Worm (Caenorhabditis elegans): ENCODE data around the gene exos-9.

The exos-9 gene

DNA sequence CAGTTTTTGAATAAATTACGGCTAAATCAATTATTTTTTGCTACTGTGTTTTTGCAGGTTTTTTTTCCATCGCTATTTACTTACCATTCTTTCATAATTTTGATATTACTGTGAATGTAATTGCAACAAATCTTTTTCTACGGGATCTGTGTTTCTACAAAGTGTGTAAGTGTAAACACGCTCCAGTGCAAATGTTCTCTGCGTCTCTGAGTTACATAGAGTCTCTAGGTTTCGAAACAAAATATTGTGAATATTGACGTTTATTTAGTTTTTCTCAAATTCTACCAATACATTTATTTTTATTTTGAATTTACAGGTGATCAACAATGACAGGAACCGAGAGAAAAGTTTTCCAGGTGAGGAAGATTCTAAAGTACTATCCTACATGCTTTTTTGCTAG is 13.9 kb downstream of the exos-9 start, which contains the start of gene yju-2 (continued):
- TF ChIP-seq Y55F3AM.14 (GFP tag; optimal IDR thresholded peaks at IDR 0.05) (no peak), fos-1 (tag; optimal IDR thresholded peaks at IDR 0.05) (peak; percentile 32), nhr-77 (tag; optimal IDR thresholded peaks at IDR 0.05) (no peak), sma-9 (GFP tag; optimal IDR thresholded peaks at IDR 0.05) (peak; percentile 49), sma-9 (tag; optimal IDR thresholded peaks at IDR 0.05) (no peak), nhr-21 (tag; optimal IDR thresholded peaks at IDR 0.05) (peak; percentile 32), C34F6.9 (tag; optimal IDR thresholded peaks at IDR 0.05) (peak; percentile 92), nhr-6 (tag; optimal IDR thresholded peaks at IDR 0.05) (no peak), nhr-11 (tag; optimal IDR thresholded peaks at IDR 0.05) (no peak)

ce11 chrIII:7181822-7182221 is 16.1 kb downstream of the exos-9 start, which contains the start of gene epg-4:
epg-4 (plus strand) TSS chrIII:7182167.
- TF ChIP-seq C34F6.9 (tag; optimal IDR thresholded peaks at IDR 0.05) (peak; percentile 76), nhr-129 (tag; optimal IDR thresholded peaks at IDR 0.05) (peak; percentile 78), unc-55 (GFP tag; optimal IDR thresholded peaks at IDR 0.05) (peak; percentile 57), nhr-77 (tag; optimal IDR thresholded peaks at IDR 0.05) (no peak), lsy-2 (tag; optimal IDR thresholded peaks at IDR 0.05) (peak in 1 of 2 experiments; percentile 57), nhr-10 (tag; optimal IDR thresholded peaks at IDR 0.05) (no peak), sma-9 (GFP tag; optimal IDR thresholded peaks at IDR 0.05) (no peak), sma-9 (tag; optimal IDR thresholded peaks at IDR 0.05) (no peak), crh-2 (tag; optimal IDR thresholded peaks at IDR 0.05) (peak; percentile 21), nhr-6 (tag; optimal IDR thresholded peaks at IDR 0.05) (no peak), fos-1 (tag; optimal IDR thresholded peaks at IDR 0.05) (peak; percentile 48)

ce11 chrIII:7180613-7181012 is 17.3 kb downstream of the exos-9 start, which contains the start of gene ndab-2:
ndab-2 (plus strand) TSS chrIII:7180752.
- no peak for TF ChIP-seq peb-1 (tag; optimal IDR thresholded peaks at IDR 0.05)
- no peak for TF ChIP-seq ama-1 (optimal IDR thresholded peaks at IDR 0.05)
- TF ChIP-seq lin-11 (tag; optimal IDR thresholded peaks at IDR 0.05), result no peak
- no peak for TF ChIP-seq nhr-12 (tag; optimal IDR thresholded peaks at IDR 0.05)
- peak; percentile 12 for TF ChIP-seq ztf-4 (tag; optimal IDR thresholded peaks at IDR 0.05)
- no peak for TF ChIP-seq nhr-23 (tag; optimal IDR thresholded peaks at IDR 0.05)
- no peak for TF ChIP-seq dmd-4 (tag; optimal IDR thresholded peaks at IDR 0.05)
- TF ChIP-seq unc-62 (GFP tag; optimal IDR thresholded peaks at IDR 0.05), result no peak

- TF ChIP-seq ztf-1 (GFP tag; conservative IDR thresholded peaks at IDR 0.05) (no peak), nhr-11 (tag; optimal IDR thresholded peaks at IDR 0.05) (no peak), lin-13 (GFP tag; optimal IDR thresholded peaks at IDR 0.05) (peak; percentile 91), ceh-16 (tag; optimal IDR thresholded peaks at IDR 0.05) (peak; percentile 74), R02D3.7 (tag; optimal IDR thresholded peaks at IDR 0.05) (peak; percentile 44), snpc-4 (tag; optimal IDR thresholded peaks at IDR 0.05) (peak; percentile 74), lsy-2 (tag; optimal IDR thresholded peaks at IDR 0.05) (peak; percentile 83 to 96), egl-27 (tag; optimal IDR thresholded peaks at IDR 0.05) (peak; percentile 91), C34F6.9 (tag; optimal IDR thresholded peaks at IDR 0.05) (peak; percentile 95), F13H6.1 (tag; optimal IDR thresholded peaks at IDR 0.05) (peak; percentile 83), aly-2 (tag; optimal IDR thresholded peaks at IDR 0.05) (no peak), unc-55 (GFP tag; optimal IDR thresholded peaks at IDR 0.05) (peak; percentile 93), sma-3 (GFP tag; optimal IDR thresholded peaks at IDR 0.05) (peak; percentile 90), unc-39 (tag; optimal IDR thresholded peaks at IDR 0.05) (no peak), mab-5 (tag; optimal IDR thresholded peaks at IDR 0.05) (peak; percentile 74), ZK546.5 (tag; optimal IDR thresholded peaks at IDR 0.05) (peak; percentile 87), nhr-6 (tag; optimal IDR thresholded peaks at IDR 0.05) (peak; percentile 91), lin-11 (tag; optimal IDR thresholded peaks at IDR 0.05) (peak; percentile 79), fos-1 (tag; optimal IDR thresholded peaks at IDR 0.05) (peak; percentile 71), gmeb-1 (tag; optimal IDR thresholded peaks at IDR 0.05) (peak; percentile 88), ztf-4 (tag; optimal IDR thresholded peaks at IDR 0.05) (peak; percentile 80), ama-1 (optimal IDR thresholded peaks at IDR 0.05) (peak; percentile 87), ceh-82 (tag; optimal IDR thresholded peaks at IDR 0.05) (peak; percentile 23), nhr-12 (tag; optimal IDR thresholded peaks at IDR 0.05) (no peak), nhr-77 (tag; optimal IDR thresholded peaks at IDR 0.05) (peak; percentile 23), alr-1 (tag; optimal IDR thresholded peaks at IDR 0.05) (no peak), nhr-21 (tag; optimal IDR thresholded peaks at IDR 0.05) (peak; percentile 91), unc-62 (GFP tag; optimal IDR thresholded peaks at IDR 0.05) (no peak), elt-1 (tag; optimal IDR thresholded peaks at IDR 0.05) (no peak), nhr-25 (tag; optimal IDR thresholded peaks at IDR 0.05) (peak; percentile 93), blmp-1 (tag; optimal IDR thresholded peaks at IDR 0.05; ENCODE audit: insufficient read depth) (peak; percentile 88), zag-1 (tag; optimal IDR thresholded peaks at IDR 0.05) (no peak), ztf-11 (tag; optimal IDR thresholded peaks at IDR 0.05) (no peak), elt-3 (tag; optimal IDR thresholded peaks at IDR 0.05) (no peak), dmd-4 (tag; optimal IDR thresholded peaks at IDR 0.05) (no peak), mdl-1 (tag; optimal IDR thresholded peaks at IDR 0.05) (peak in 1 of 2 experiments; percentile 19), nhr-129 (tag; optimal IDR thresholded peaks at IDR 0.05) (peak; percentile 88)
Measured at ce11 chrIII:7179538-7180301, 18.2 kb downstream of the exos-9 start, which contains the start of the genes rps-14 and rpl-36. rps-14 (minus strand) TSS chrIII:7179588. rpl-36 (plus strand) TSS chrIII:7180251.

All from whole organism, L2 larva.